Worm (Caenorhabditis elegans): ENCODE results near the gene Y39G8B.7.

DNA sequence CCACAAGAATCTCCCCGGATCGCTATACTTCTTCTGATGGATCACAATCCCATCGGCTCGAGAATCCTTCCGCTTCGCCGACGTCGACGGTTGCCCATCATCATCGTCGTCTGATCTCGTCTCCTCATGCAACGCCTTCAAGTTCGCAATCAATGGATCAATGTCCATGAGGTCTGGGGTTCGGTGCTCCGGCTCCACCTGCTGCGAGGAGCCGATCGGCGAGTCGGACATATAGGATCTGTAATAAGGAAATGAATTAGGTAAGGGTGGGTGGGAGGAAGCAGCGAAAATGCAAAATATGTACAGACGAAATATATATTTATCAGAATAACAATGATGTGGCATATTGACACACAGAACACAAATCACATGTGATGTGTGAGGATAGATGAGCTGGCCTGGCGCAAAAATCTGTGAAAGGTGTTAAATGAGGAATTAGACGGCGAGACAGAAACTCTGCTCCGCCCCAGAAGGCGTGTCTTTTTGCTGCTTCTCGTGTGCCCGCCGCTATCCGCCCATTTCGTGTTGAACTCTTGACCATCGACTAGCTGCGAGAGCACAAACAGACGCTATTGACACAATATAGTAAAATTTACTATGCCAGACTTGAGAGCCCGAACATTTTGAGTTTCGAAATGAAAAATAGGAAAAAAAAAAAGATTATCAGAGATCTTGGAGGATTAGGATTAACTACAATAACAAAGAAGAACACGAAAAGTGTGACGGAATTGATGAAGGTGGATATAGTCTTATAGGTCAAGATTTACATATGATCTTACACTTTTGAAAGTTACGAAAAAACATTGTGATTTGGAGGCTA, 42.9 kb upstream of the Y39G8B.7 start:
- TF ChIP-seq xbp-1 (tag; optimal IDR thresholded peaks at IDR 0.05), result no peak
- TF ChIP-seq mef-2 (tag; optimal IDR thresholded peaks at IDR 0.05), result no peak
- TF ChIP-seq fkh-10 (GFP tag; optimal IDR thresholded peaks at IDR 0.05), result no peak
- no peak for TF ChIP-seq snu-23 (GFP tag; optimal IDR thresholded peaks at IDR 0.05)
- TF ChIP-seq blmp-1 (tag; optimal IDR thresholded peaks at IDR 0.05), result no peak

All from whole organism, L1 larva.